Worm (Caenorhabditis elegans) whole organism, L3 larva: ENCODE results near the gene F57A8.7.

Experiments used
- ama-1 ChIP-seq: fragments of 150-350 bp; optimal IDR thresholded peaks from 2 replicates; lab custom pipeline; 2018
- ceh-9 ChIP-seq: sonication (generic microtip); optimal IDR thresholded peaks from 2 replicates; lab custom pipeline; 2018; ENCODE audit warnings: missing biosample characterization, missing genetic modification characterization
- nhr-25 ChIP-seq: sonication (generic microtip); optimal IDR thresholded peaks from 2 replicates; lab custom pipeline; 2017; ENCODE audit warnings: missing biosample characterization, missing genetic modification characterization
- skn-1 ChIP-seq: fragments of 150-350 bp; optimal IDR thresholded peaks from 2 replicates; lab custom pipeline; 2014; ENCODE audit warnings: missing biosample characterization, missing genetic modification characterization

- TF ChIP-seq skn-1 (no peak), ama-1 (lab: Kevin White, UChicago) (no peak), nhr-25 (tag; lab: Kevin White, UChicago) (no peak), ceh-9 (tag; lab: Kevin White, UChicago) (no peak)
Observed at ce11 chrV:10084864-10085263, 9.3 kb downstream of the F57A8.7 start, which contains the start of gene R04B5.6.
